Fruit fly (Drosophila melanogaster) Kc167 (cell line): ENCODE measurements around the gene Naam.

Experiments used
- Myc ChIP-seq: fragments of >200 bp; optimal IDR thresholded peaks from 2 replicates; lab custom pipeline; 2017; ENCODE audit warnings: missing external identifiers
- Sin3A ChIP-seq: fragments of >200 bp; optimal IDR thresholded peaks from 2 replicates; lab custom pipeline; 2018; ENCODE audit warnings: missing external identifiers
- h ChIP-seq: fragments of >200 bp; optimal IDR thresholded peaks from 3 replicates; lab custom pipeline; 2018; ENCODE audit warnings: missing external identifiers
- insv ChIP-seq: fragments of >200 bp; optimal IDR thresholded peaks from 3 replicates; lab custom pipeline; 2018; ENCODE audit warnings: missing external identifiers
- psq ChIP-seq: fragments of >200 bp; optimal IDR thresholded peaks from 2 replicates; lab custom pipeline; 2017; ENCODE audit warnings: missing external identifiers
- ttk ChIP-seq: sonication (Bioruptor generic); optimal IDR thresholded peaks from 2 replicates; lab custom pipeline; 2017; ENCODE audit warnings: missing external identifiers

The Naam gene

DNA sequence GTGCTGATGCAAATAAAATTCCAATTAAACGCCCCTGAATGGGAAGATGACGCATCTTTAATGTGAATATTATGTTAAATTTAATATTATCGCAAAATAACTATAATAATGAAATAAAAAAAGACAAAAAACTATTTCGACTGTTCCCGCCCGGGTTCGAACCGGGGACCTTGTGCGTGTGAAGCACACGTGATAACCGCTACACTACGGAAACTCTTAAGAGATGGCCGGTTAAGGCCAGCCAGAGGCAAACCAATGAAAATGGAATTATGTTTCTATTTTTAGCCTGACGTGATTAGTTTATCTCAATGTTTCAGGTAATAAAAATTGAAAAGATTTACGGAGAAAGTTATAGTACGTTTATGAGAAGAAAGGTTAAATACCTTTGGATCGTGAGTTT lies 886 bp downstream of the Naam start:
- TF ChIP-seq insv (lab: Kevin White, UChicago) (no peak), Sin3A (lab: Kevin White, UChicago) (no peak), h (lab: Kevin White, UChicago) (no peak), Myc (lab: Kevin White, UChicago) (no peak), ttk (lab: Kevin White, UChicago) (no peak), psq (no peak)

DNA sequence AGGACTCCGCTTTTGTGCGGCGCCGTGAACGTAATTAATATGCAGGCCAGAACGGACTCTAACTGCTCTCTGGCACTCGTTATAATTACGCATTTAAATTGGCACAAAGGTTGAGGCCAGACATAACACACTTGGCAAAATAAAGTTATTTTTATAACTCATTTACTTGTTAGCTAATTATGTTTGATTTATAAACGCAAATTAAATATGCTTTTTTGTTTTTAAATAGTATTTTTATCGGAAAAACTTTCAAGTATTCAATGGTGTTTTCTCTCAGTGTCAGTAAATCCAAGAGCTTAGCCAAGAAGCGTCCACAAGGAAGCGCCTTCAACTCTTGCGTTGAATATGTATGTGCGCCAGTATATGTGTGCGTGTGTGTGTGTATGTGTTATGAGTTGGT lies 1.7 kb downstream of the Naam start:
- TF ChIP-seq ttk (lab: Kevin White, UChicago): no peak
- TF ChIP-seq h (lab: Kevin White, UChicago): no peak

DNA sequence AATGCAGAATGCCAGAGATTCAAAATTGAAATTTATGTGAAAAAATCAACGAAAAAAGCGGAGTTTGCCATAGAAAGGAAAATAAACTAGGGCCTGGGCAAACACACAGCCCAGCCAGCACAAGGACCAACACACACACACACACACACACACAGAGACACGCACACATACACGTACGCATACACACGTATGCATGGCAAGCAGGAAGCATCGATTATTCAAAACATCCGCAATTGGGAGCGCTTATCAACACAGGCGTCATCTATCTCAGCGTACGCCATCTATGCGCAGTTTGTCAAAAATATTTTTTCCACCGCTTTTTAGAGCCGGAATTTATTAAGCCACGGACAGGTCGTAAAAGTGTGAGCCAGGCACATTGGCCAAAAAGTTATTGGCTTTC lies 8.6 kb downstream of the Naam start:
- TF ChIP-seq Myc (lab: Kevin White, UChicago) (no peak), psq (no peak), insv (lab: Kevin White, UChicago) (no peak), h (lab: Kevin White, UChicago) (no peak)

dm6 chr3R:19682424-19682823 lies 11.2 kb downstream of the Naam start:
- TF ChIP-seq ttk (lab: Kevin White, UChicago) (no peak), Myc (lab: Kevin White, UChicago) (no peak), h (lab: Kevin White, UChicago) (no peak), insv (lab: Kevin White, UChicago) (no peak), psq (no peak), Sin3A (lab: Kevin White, UChicago) (no peak)

DNA sequence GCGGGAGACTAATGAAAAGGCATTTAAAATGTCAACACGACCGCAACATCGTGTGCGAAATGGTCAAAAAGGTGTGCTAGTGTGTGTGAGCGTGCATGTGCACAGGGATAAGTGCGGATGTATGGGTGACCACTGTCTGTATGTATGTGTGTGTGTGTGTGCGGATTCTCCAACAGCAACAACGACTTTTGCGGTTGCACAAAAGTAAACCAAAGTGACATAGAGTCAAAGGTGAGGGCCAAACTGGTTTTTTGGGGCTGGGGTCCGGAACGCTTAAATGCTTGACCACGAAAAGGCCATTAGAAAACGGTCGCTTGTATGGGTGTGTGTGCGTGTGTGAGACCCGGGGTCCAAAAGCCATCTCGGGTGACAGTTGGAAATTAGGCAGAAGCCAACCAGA lies 32.1 kb downstream of the Naam start:
- TF ChIP-seq ttk (lab: Kevin White, UChicago): no peak
- TF ChIP-seq insv (lab: Kevin White, UChicago): no peak
- TF ChIP-seq Sin3A (lab: Kevin White, UChicago): no peak

dm6 chr3R:19715827-19716226 lies 44.6 kb downstream of the Naam start, which contains the start of gene CG34286:
CG34286 (minus strand) TSS chr3R:19715927.
- TF ChIP-seq insv (lab: Kevin White, UChicago) (no peak), psq (no peak), Myc (lab: Kevin White, UChicago) (no peak), h (lab: Kevin White, UChicago) (no peak)

- no peak for TF ChIP-seq psq
- TF ChIP-seq ttk (lab: Kevin White, UChicago): no peak
Observed at dm6 chr3R:19725584-19725983, 54.3 kb downstream of the Naam start.

- TF ChIP-seq insv (lab: Kevin White, UChicago): no peak
- TF ChIP-seq ttk (lab: Kevin White, UChicago): no peak
- TF ChIP-seq psq: no peak
- TF ChIP-seq Myc (lab: Kevin White, UChicago): no peak
- TF ChIP-seq Sin3A (lab: Kevin White, UChicago): no peak
- TF ChIP-seq h (lab: Kevin White, UChicago): no peak
Observed at dm6 chr3R:19727806-19728205, 56.6 kb downstream of the Naam start.

- TF ChIP-seq Myc (lab: Kevin White, UChicago) (no peak), Sin3A (lab: Kevin White, UChicago) (no peak), psq (no peak), insv (lab: Kevin White, UChicago) (no peak)
Observed at dm6 chr3R:19730415-19730814, 59.2 kb downstream of the Naam start, which contains the start of gene GluClalpha. GluClalpha (plus strand) TSS chr3R:19730715.

DNA sequence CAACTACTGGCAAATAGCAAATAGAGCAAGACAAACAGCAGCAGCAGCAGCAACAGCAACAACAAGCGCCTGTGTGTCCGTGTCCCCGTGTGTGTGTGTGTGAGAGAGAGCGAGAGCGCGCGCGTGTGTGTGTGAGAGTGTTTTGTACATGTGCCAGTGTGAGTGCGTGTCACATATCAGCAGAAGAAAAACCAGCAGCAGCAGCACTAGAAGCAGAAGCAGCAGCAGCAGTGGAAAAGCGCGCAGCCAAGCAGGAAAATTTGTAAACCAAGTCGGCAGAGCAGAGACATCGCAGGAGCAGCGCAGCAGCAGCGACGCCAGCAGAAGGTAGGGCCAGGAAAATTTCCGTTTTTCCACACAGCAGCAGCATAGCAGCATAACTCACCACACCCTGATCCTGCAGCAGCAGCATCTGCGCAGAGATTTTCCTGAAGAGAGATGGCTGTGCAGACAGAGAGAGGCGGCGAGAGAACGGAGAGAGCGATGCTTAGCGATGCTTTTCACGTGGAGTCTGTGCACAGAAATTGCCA lies 59.8 kb downstream of the Naam start:
- TF ChIP-seq h (lab: Kevin White, UChicago): no peak
- no peak for TF ChIP-seq psq
- TF ChIP-seq insv (lab: Kevin White, UChicago): no peak
- TF ChIP-seq Myc (lab: Kevin White, UChicago): no peak

- TF ChIP-seq h (lab: Kevin White, UChicago): no peak
- TF ChIP-seq Sin3A (lab: Kevin White, UChicago): no peak
- no peak for TF ChIP-seq insv (lab: Kevin White, UChicago)
- TF ChIP-seq Myc (lab: Kevin White, UChicago): no peak
- TF ChIP-seq psq: no peak
- no peak for TF ChIP-seq ttk (lab: Kevin White, UChicago)
Observed at dm6 chr3R:19742893-19743292, 71.6 kb downstream of the Naam start.
